Fruit fly (Drosophila melanogaster): ENCODE data around the gene CG15202.

CG15202 gene

DNA sequence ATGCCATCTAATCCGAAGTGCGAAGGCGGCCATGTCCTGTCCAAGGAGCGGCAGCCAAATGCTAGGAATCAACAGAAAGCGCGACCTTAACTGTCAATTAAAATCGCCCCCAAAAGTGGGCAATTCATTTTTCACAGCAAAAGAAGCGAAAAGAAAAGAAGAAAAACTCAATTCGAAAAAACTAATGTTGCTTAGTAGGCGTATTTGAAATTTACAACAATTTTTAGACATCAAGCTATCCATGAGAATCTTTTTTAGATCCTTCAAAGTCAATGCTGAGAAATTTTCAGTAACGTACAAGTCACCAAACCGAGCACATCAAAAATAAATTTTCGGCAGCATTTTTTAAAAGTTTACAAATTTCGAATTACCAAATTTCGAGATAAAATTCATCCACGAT is 40.3 kb downstream of the CG15202 start, which contains the start of gene CG15200:
Gene CG15200 (plus strand): TSS at position 301 of the 400 bp plus-strand sequence.
- no peak for TF ChIP-seq Myc (optimal IDR thresholded peaks at IDR 0.05)
- TF ChIP-seq OdsH (GFP tag; optimal IDR thresholded peaks at IDR 0.05) = no peak
- TF ChIP-seq Vsx2 (GFP tag; optimal IDR thresholded peaks at IDR 0.05; ENCODE audit: partially characterized antibody) = no peak
- no peak for TF ChIP-seq HLH106 (tag; optimal IDR thresholded peaks at IDR 0.05)
- TF ChIP-seq rgr (GFP tag; optimal IDR thresholded peaks at IDR 0.05) = no peak
- TF ChIP-seq psq (GFP tag; optimal IDR thresholded peaks at IDR 0.05) = no peak
- TF ChIP-seq fru (GFP tag; optimal IDR thresholded peaks at IDR 0.05) = no peak
- no peak for TF ChIP-seq tai (GFP tag; optimal IDR thresholded peaks at IDR 0.05)
- no peak for TF ChIP-seq pan (optimal IDR thresholded peaks at IDR 0.05)
- no peak for TF ChIP-seq Hr78 (GFP tag; optimal IDR thresholded peaks at IDR 0.05)
- TF ChIP-seq ey (GFP tag; optimal IDR thresholded peaks at IDR 0.05) = no peak
- no peak for TF ChIP-seq foxo (GFP tag; optimal IDR thresholded peaks at IDR 0.05)
- no peak for TF ChIP-seq Rel (GFP tag; optimal IDR thresholded peaks at IDR 0.05)
- no peak for TF ChIP-seq Rel (tag; optimal IDR thresholded peaks at IDR 0.05)
- no peak for TF ChIP-seq sv (GFP tag; optimal IDR thresholded peaks at IDR 0.05)

Measured in whole organism, wandering third instar larva.